Worm (Caenorhabditis elegans) whole organism, young adult: ENCODE measurements around the gene F15B9.10.
A peak's percentile ranks its signal among the peaks of the same experiment; 100 is the strongest.

Experiments
- C17E4.6 ChIP-seq: fragments of 200-800 bp; sonication (Bioruptor generic); IDR thresholded peaks from 2 replicates; pipeline ENCODE4 v1.3.6; 2022; ENCODE audit warnings: missing genetic modification reagents, missing genetic modification characterization, missing compliant biosample characterization
- D2030.7 ChIP-seq: fragments of 200-800 bp; sonication (Bioruptor generic); IDR thresholded peaks from 2 replicates; pipeline ENCODE4 v1.3.6; 2022; ENCODE audit warnings: missing genetic modification reagents, missing genetic modification characterization, missing compliant biosample characterization
- F22D6.2 ChIP-seq: sonication (generic microtip); optimal IDR thresholded peaks from 2 replicates; lab custom pipeline; 2016; ENCODE audit warnings: mild to moderate bottlenecking, missing genetic modification characterization, missing compliant biosample characterization
- F37B4.10 ChIP-seq: fragments of 200-800 bp; sonication (Bioruptor generic); IDR thresholded peaks from 2 replicates; pipeline ENCODE4 v1.3.6; 2022; ENCODE audit warnings: missing genetic modification characterization, missing compliant biosample characterization
- F49E8.2 ChIP-seq: sonication (generic microtip); optimal IDR thresholded peaks from 3 replicates; lab custom pipeline; 2017; ENCODE audit warnings: missing genetic modification characterization, mild to moderate bottlenecking, missing compliant biosample characterization, antibody characterized with exemption, moderate library complexity; ENCODE audit not compliant: insufficient read depth
- F52B5.7 ChIP-seq: sonication (generic microtip); optimal IDR thresholded peaks from 2 replicates; lab custom pipeline; 2016; ENCODE audit warnings: mild to moderate bottlenecking, missing genetic modification characterization, missing compliant biosample characterization
- F55B11.4 ChIP-seq: sonication (generic microtip); optimal IDR thresholded peaks from 2 replicates; lab custom pipeline; 2016; ENCODE audit warnings: missing compliant biosample characterization, missing genetic modification characterization, borderline replicate concordance; ENCODE audit not compliant: insufficient read depth
- F57A8.1 ChIP-seq: fragments of 200-800 bp; sonication (Bioruptor generic); optimal IDR thresholded peaks from 2 replicates; lab custom pipeline; 2018; ENCODE audit warnings: mild to moderate bottlenecking, missing genetic modification characterization, moderate library complexity, missing compliant biosample characterization
- K12H6.12 ChIP-seq: fragments of 200-800 bp; sonication (Bioruptor generic); optimal IDR thresholded peaks from 2 replicates; lab custom pipeline; 2018; ENCODE audit warnings: mild to moderate bottlenecking, missing genetic modification characterization, missing compliant biosample characterization
- Y53G8AR.9 ChIP-seq: fragments of 200-800 bp; sonication (Bioruptor generic); conservative IDR thresholded peaks from 2 replicates; pipeline ENCODE4 v1.3.6; 2022; ENCODE audit warnings: missing genetic modification reagents, missing genetic modification characterization, missing compliant biosample characterization
- Y67H2A.10 ChIP-seq: fragments of 200-800 bp; sonication (Bioruptor generic); conservative IDR thresholded peaks from 2 replicates; pipeline ENCODE4 v1.3.6; 2022; ENCODE audit warnings: missing genetic modification reagents, missing genetic modification characterization, missing compliant biosample characterization
- ZK185.1 ChIP-seq: sonication (generic microtip); optimal IDR thresholded peaks from 2 replicates; lab custom pipeline; 2016; ENCODE audit warnings: mild to moderate bottlenecking, missing genetic modification characterization, missing compliant biosample characterization; ENCODE audit not compliant: poor library complexity, severe bottlenecking
- ama-1 ChIP-seq, 3 experiments: fragments of 150-350 bp in 1 of 3; sonication (generic microtip) in 2 of 3; optimal IDR thresholded peaks; 2 replicates each; lab custom pipeline; 2014 to 2018; ENCODE audit warnings: missing biosample characterization in 2 of 3, missing genetic modification characterization in 2 of 3, missing genetic modification reagents in 2 of 3
- aptf-2 ChIP-seq: fragments of 200-800 bp; sonication (Bioruptor generic); conservative IDR thresholded peaks from 2 replicates; pipeline ENCODE4 v1.3.6; 2022; ENCODE audit warnings: missing genetic modification reagents, missing genetic modification characterization, missing compliant biosample characterization
- athp-1 ChIP-seq: sonication (generic microtip); optimal IDR thresholded peaks from 2 replicates; lab custom pipeline; 2017; ENCODE audit warnings: mild to moderate bottlenecking, missing genetic modification characterization, missing compliant biosample characterization
- ccch-3 ChIP-seq: fragments of 200-800 bp; sonication (Bioruptor generic); optimal IDR thresholded peaks from 2 replicates; lab custom pipeline; 2018; ENCODE audit warnings: mild to moderate bottlenecking, missing genetic modification characterization, missing compliant biosample characterization
- cebp-1 ChIP-seq, 2 experiments: fragments of 200-800 bp in 1 of 2; sonication (Bioruptor generic) in 1 of 2; sonication (generic microtip) in 1 of 2; IDR thresholded peaks in 1 of 2; optimal IDR thresholded peaks in 1 of 2; 2 replicates each; pipeline versions ENCODE4 v1.3.6 to Lab custom; 2017 to 2022; ENCODE audit warnings: missing compliant biosample characterization in 2 of 2, missing genetic modification characterization in 2 of 2, mild to moderate bottlenecking in 1 of 2, missing genetic modification reagents in 1 of 2, moderate library complexity in 1 of 2
- ceh-100 ChIP-seq: fragments of 200-800 bp; sonication (Bioruptor generic); IDR thresholded peaks from 2 replicates; pipeline ENCODE4 v1.3.6; 2022; ENCODE audit warnings: missing genetic modification reagents, missing genetic modification characterization, missing compliant biosample characterization
- ceh-40 ChIP-seq: fragments of 200-800 bp; sonication (Bioruptor generic); IDR thresholded peaks from 2 replicates; pipeline ENCODE4 v1.3.6; 2022; ENCODE audit warnings: missing genetic modification characterization, missing compliant biosample characterization
- ceh-58 ChIP-seq: fragments of 200-800 bp; sonication (Bioruptor generic); IDR thresholded peaks from 2 replicates; pipeline ENCODE4 v1.3.6; 2022; ENCODE audit warnings: missing genetic modification characterization, missing compliant biosample characterization
- ceh-79 ChIP-seq: sonication (generic microtip); optimal IDR thresholded peaks from 2 replicates; lab custom pipeline; 2017; ENCODE audit warnings: mild to moderate bottlenecking, missing genetic modification characterization, missing compliant biosample characterization
- chd-7 ChIP-seq: sonication (generic microtip); optimal IDR thresholded peaks from 2 replicates; lab custom pipeline; 2016; ENCODE audit warnings: mild to moderate bottlenecking, missing genetic modification characterization, moderate library complexity, missing compliant biosample characterization
- die-1 ChIP-seq: sonication (generic microtip); optimal IDR thresholded peaks from 2 replicates; lab custom pipeline; 2016; ENCODE audit warnings: missing genotype, mild to moderate bottlenecking, missing genetic modification characterization, missing compliant biosample characterization
- dox-1 ChIP-seq: fragments of 200-800 bp; sonication (Bioruptor generic); IDR thresholded peaks from 2 replicates; pipeline ENCODE4 v1.3.6; 2022; ENCODE audit warnings: missing genetic modification reagents, missing genetic modification characterization, missing compliant biosample characterization
- dpff-1 ChIP-seq: sonication (generic microtip); optimal IDR thresholded peaks from 2 replicates; lab custom pipeline; 2017; ENCODE audit warnings: mild to moderate bottlenecking, missing genetic modification characterization, missing compliant biosample characterization
- efl-1 ChIP-seq: fragments of 150-350 bp; optimal IDR thresholded peaks from 2 replicates; lab custom pipeline; 2014; ENCODE audit warnings: missing biosample characterization, missing genetic modification reagents, missing genetic modification characterization
- egl-18 ChIP-seq: fragments of 200-800 bp; sonication (Bioruptor generic); IDR thresholded peaks from 2 replicates; pipeline ENCODE4 v1.3.6; 2022; ENCODE audit warnings: missing genetic modification reagents, missing genetic modification characterization, missing compliant biosample characterization
- egl-44 ChIP-seq: fragments of 200-800 bp; sonication (Bioruptor generic); IDR thresholded peaks from 2 replicates; pipeline ENCODE4 v1.3.6; 2022; ENCODE audit warnings: missing genetic modification reagents, missing genetic modification characterization, missing compliant biosample characterization
- egrh-3 ChIP-seq: fragments of 200-800 bp; sonication (Bioruptor generic); IDR thresholded peaks from 2 replicates; pipeline ENCODE4 v1.3.6; 2022; ENCODE audit warnings: missing genetic modification reagents, missing genetic modification characterization, missing compliant biosample characterization
- hlh-26 ChIP-seq: fragments of 200-800 bp; sonication (Bioruptor generic); conservative IDR thresholded peaks from 2 replicates; pipeline ENCODE4 v1.3.6; 2022; ENCODE audit warnings: missing genetic modification reagents, missing genetic modification characterization, missing compliant biosample characterization
- hmg-20 ChIP-seq: fragments of 200-800 bp; sonication (Bioruptor generic); IDR thresholded peaks from 2 replicates; pipeline ENCODE4 v1.3.6; 2022; ENCODE audit warnings: missing genetic modification reagents, missing genetic modification characterization, missing compliant biosample characterization
- hsf-1 ChIP-seq: fragments of 200-800 bp; sonication (Bioruptor generic); IDR thresholded peaks from 2 replicates; pipeline ENCODE4 v1.3.6; 2022; ENCODE audit warnings: missing genetic modification reagents, missing genetic modification characterization, missing compliant biosample characterization
- lin-40 ChIP-seq: sonication (generic microtip); optimal IDR thresholded peaks from 2 replicates; lab custom pipeline; 2016; ENCODE audit warnings: missing genetic modification characterization, mild to moderate bottlenecking, missing compliant biosample characterization, missing genotype, missing genetic modification reagents
- lir-1 ChIP-seq: fragments of 200-800 bp; sonication (Bioruptor generic); conservative IDR thresholded peaks from 2 replicates; pipeline ENCODE4 v1.3.6; 2022; ENCODE audit warnings: missing genetic modification reagents, missing genetic modification characterization, missing compliant biosample characterization
- lsl-1 ChIP-seq: fragments of 200-800 bp; sonication (Bioruptor generic); optimal IDR thresholded peaks from 2 replicates; lab custom pipeline; 2018; ENCODE audit warnings: mild to moderate bottlenecking, missing genetic modification characterization, moderate library complexity, missing compliant biosample characterization
- madf-8 ChIP-seq: fragments of 200-800 bp; sonication (Bioruptor generic); conservative IDR thresholded peaks from 2 replicates; pipeline ENCODE4 v1.3.6; 2022; ENCODE audit warnings: missing genetic modification reagents, missing genetic modification characterization, missing compliant biosample characterization
- mxl-1 ChIP-seq: sonication (generic microtip); optimal IDR thresholded peaks from 2 replicates; lab custom pipeline; 2016; ENCODE audit warnings: missing genetic modification characterization, missing compliant biosample characterization
- nfya-2 ChIP-seq: fragments of 200-800 bp; sonication (Bioruptor generic); IDR thresholded peaks from 2 replicates; pipeline ENCODE4 v1.3.6; 2022; ENCODE audit warnings: missing genetic modification reagents, missing genetic modification characterization, missing compliant biosample characterization
- pbrm-1 ChIP-seq: fragments of 200-800 bp; sonication (Bioruptor generic); IDR thresholded peaks from 2 replicates; pipeline ENCODE4 v1.3.6; 2022; ENCODE audit warnings: missing genetic modification reagents, missing genetic modification characterization, missing compliant biosample characterization
- rcor-1 ChIP-seq: fragments of 200-800 bp; sonication (Bioruptor generic); IDR thresholded peaks from 2 replicates; pipeline ENCODE4 v1.3.6; 2022; ENCODE audit warnings: missing genetic modification reagents, missing genetic modification characterization, missing compliant biosample characterization
- repo-1 ChIP-seq: sonication (generic microtip); optimal IDR thresholded peaks from 2 replicates; lab custom pipeline; 2017; ENCODE audit warnings: mild to moderate bottlenecking, missing genetic modification characterization, missing compliant biosample characterization
- sdz-38 ChIP-seq: sonication (generic microtip); optimal IDR thresholded peaks from 2 replicates; lab custom pipeline; 2016; ENCODE audit warnings: missing genotype, missing genetic modification characterization, missing compliant biosample characterization
- snpc-1.1 ChIP-seq: sonication (generic microtip); optimal IDR thresholded peaks from 2 replicates; lab custom pipeline; 2017; ENCODE audit warnings: missing genetic modification characterization, mild to moderate bottlenecking, missing compliant biosample characterization, antibody characterized with exemption, moderate library complexity, missing genotype, missing genetic modification reagents; ENCODE audit not compliant: insufficient read depth
- tbp1 ChIP-seq: fragments of 200-800 bp; sonication (Bioruptor generic); optimal IDR thresholded peaks from 2 replicates; lab custom pipeline; 2018; ENCODE audit warnings: mild to moderate bottlenecking, missing genetic modification characterization, missing compliant biosample characterization
- unc-130 ChIP-seq: sonication (generic microtip); optimal IDR thresholded peaks from 2 replicates; lab custom pipeline; 2016; ENCODE audit warnings: missing genetic modification reagents, missing genetic modification characterization, missing compliant biosample characterization
- zim-3 ChIP-seq: sonication (generic microtip); optimal IDR thresholded peaks from 2 replicates; lab custom pipeline; 2017; ENCODE audit warnings: mild to moderate bottlenecking, missing genetic modification characterization, moderate library complexity, missing compliant biosample characterization
- ztf-22 ChIP-seq: fragments of 200-800 bp; sonication (Bioruptor generic); optimal IDR thresholded peaks from 2 replicates; lab custom pipeline; 2018; ENCODE audit warnings: mild to moderate bottlenecking, missing genetic modification characterization, moderate library complexity, missing compliant biosample characterization
- ztf-28 ChIP-seq: fragments of 200-800 bp; sonication (Bioruptor generic); IDR thresholded peaks from 2 replicates; pipeline ENCODE4 v1.3.6; 2022; ENCODE audit warnings: missing genetic modification reagents, missing genetic modification characterization, missing compliant biosample characterization

F15B9.10 gene

ce11 chrV:13041666-13042065 is 32.9 kb upstream of the F15B9.10 start, which contains the start of gene scyl-1:
Gene scyl-1, minus strand, starts transcription at chrV:13041721.
- TF ChIP-seq F52B5.7 (no peak), F57A8.1 (GFP tag; lab: Kevin White, UChicago) (no peak), repo-1 (tag; lab: Kevin White, UChicago) (no peak), D2030.7 (GFP tag; lab: Robert Waterston, UW) (no peak), ama-1 (optimal IDR thresholded peaks at IDR 0.05; lab: Kevin White, UChicago) (no peak), ama-1 (GFP tag; optimal IDR thresholded peaks at IDR 0.05; lab: Kevin White, UChicago) (no peak), Y53G8AR.9 (GFP tag; lab: Robert Waterston, UW) (0 out of 2 replicates have a peak, but pooled peaks have one; percentile 55), dpff-1 (tag; lab: Kevin White, UChicago) (no peak), C17E4.6 (GFP tag; lab: Robert Waterston, UW) (no peak), lsl-1 (GFP tag; lab: Kevin White, UChicago) (no peak), lir-1 (GFP tag; lab: Robert Waterston, UW) (no peak), snpc-1.1 (tag; lab: Kevin White, UChicago) (no peak), K12H6.12 (tag; lab: Kevin White, UChicago) (no peak), hlh-26 (GFP tag; lab: Robert Waterston, UW) (no peak), egl-18 (GFP tag; lab: Robert Waterston, UW) (no peak), hmg-20 (GFP tag; lab: Robert Waterston, UW) (no peak), cebp-1 (GFP tag; IDR thresholded peaks at IDR 0.05; lab: Robert Waterston, UW) (no peak), cebp-1 (tag; optimal IDR thresholded peaks at IDR 0.05; lab: Kevin White, UChicago) (no peak), hsf-1 (GFP tag; lab: Robert Waterston, UW) (no peak), F49E8.2 (tag; lab: Kevin White, UChicago) (no peak), ccch-3 (no peak), nfya-2 (no peak), ceh-79 (tag; lab: Kevin White, UChicago) (no peak), Y67H2A.10 (GFP tag; lab: Robert Waterston, UW) (no peak), ZK185.1 (tag; lab: Kevin White, UChicago) (peak; percentile 63), ztf-28 (GFP tag; lab: Robert Waterston, UW) (no peak), madf-8 (GFP tag; lab: Robert Waterston, UW) (no peak), egrh-3 (GFP tag; lab: Robert Waterston, UW) (no peak), tbp1 (GFP tag; lab: Kevin White, UChicago) (peak; percentile 48), zim-3 (tag; lab: Kevin White, UChicago) (no peak), mxl-1 (tag; lab: Kevin White, UChicago) (no peak), rcor-1 (GFP tag; lab: Robert Waterston, UW) (0 out of 2 replicates have a peak, but pooled peaks have one; percentile 40), ceh-100 (GFP tag; lab: Robert Waterston, UW) (no peak), F22D6.2 (tag; lab: Kevin White, UChicago) (no peak), efl-1 (GFP tag; lab: Kevin White, UChicago) (no peak), F37B4.10 (GFP tag; lab: Robert Waterston, UW) (no peak), lin-40 (peak; percentile 78), F55B11.4 (tag; lab: Kevin White, UChicago) (no peak), pbrm-1 (GFP tag; lab: Robert Waterston, UW) (peak; percentile 61; the same call in 1 of the 2 replicates), aptf-2 (GFP tag; lab: Robert Waterston, UW) (no peak), dox-1 (no peak), egl-44 (GFP tag; lab: Robert Waterston, UW) (no peak), ztf-22 (GFP tag; lab: Kevin White, UChicago) (no peak), ceh-40 (GFP tag; lab: Robert Waterston, UW) (no peak), chd-7 (no peak), sdz-38 (no peak), unc-130 (no peak), die-1 (tag; lab: Kevin White, UChicago) (no peak), athp-1 (no peak), ceh-58 (no peak)
